Fruit fly (Drosophila melanogaster) whole organism, pupa: ENCODE results near the gene CG31099.

ENCODE experiments used
- CG10348 ChIP-seq: fragments of 200-800 bp; sonication (Bioruptor generic); IDR thresholded peaks from 2 replicates; pipeline ENCODE4 v1.3.6; 2022; ENCODE audit warnings: missing biosample characterization, missing genetic modification characterization
- CG14655 ChIP-seq: fragments of 200-800 bp; sonication (Bioruptor generic); optimal IDR thresholded peaks from 3 replicates; lab custom pipeline; 2017; ENCODE audit warnings: mild to moderate bottlenecking, missing biosample characterization, missing genetic modification reagents, missing genetic modification characterization
- CG32121 ChIP-seq: fragments of 200-800 bp; sonication (Bioruptor generic); IDR thresholded peaks from 2 replicates; pipeline ENCODE4 v1.3.6; 2022; ENCODE audit warnings: missing biosample characterization, missing genetic modification characterization
- CG4496 ChIP-seq: fragments of 200-800 bp; sonication (Bioruptor generic); IDR thresholded peaks from 3 replicates; pipeline ENCODE4 v1.3.6; 2022; ENCODE audit warnings: missing biosample characterization, missing genetic modification characterization
- CG8159 ChIP-seq: fragments of 200-800 bp; sonication (Bioruptor generic); optimal IDR thresholded peaks from 3 replicates; lab custom pipeline; 2018; ENCODE audit warnings: missing biosample characterization, mild to moderate bottlenecking, missing genetic modification characterization, moderate library complexity
- CG8301 ChIP-seq: fragments of 200-800 bp; sonication (Bioruptor generic); optimal IDR thresholded peaks from 2 replicates; lab custom pipeline; 2018; ENCODE audit warnings: missing biosample characterization, mild to moderate bottlenecking, missing genetic modification characterization
- D1 ChIP-seq: fragments of 200-800 bp; sonication (Bioruptor generic); optimal IDR thresholded peaks from 2 replicates; lab custom pipeline; 2018; ENCODE audit warnings: missing biosample characterization, mild to moderate bottlenecking, missing genetic modification characterization, moderate library complexity
- EcR ChIP-seq: fragments of 200-800 bp; sonication (Bioruptor generic); optimal IDR thresholded peaks from 3 replicates; lab custom pipeline; 2019; ENCODE audit warnings: missing biosample characterization, missing genetic modification characterization, mild to moderate bottlenecking, moderate library complexity, missing genetic modification reagents
- Pif1A ChIP-seq: fragments of 200-800 bp; sonication (Bioruptor generic); optimal IDR thresholded peaks from 3 replicates; lab custom pipeline; 2016; ENCODE audit warnings: missing biosample characterization, missing genetic modification characterization
- Pif1B ChIP-seq: fragments of 200-800 bp; sonication (Bioruptor generic); optimal IDR thresholded peaks from 3 replicates; lab custom pipeline; 2016; ENCODE audit warnings: missing biosample characterization, missing genetic modification characterization
- Snoo ChIP-seq: fragments of 200-800 bp; sonication (Bioruptor generic); optimal IDR thresholded peaks from 3 replicates; lab custom pipeline; 2017; ENCODE audit warnings: missing biosample characterization, mild to moderate bottlenecking, missing genetic modification characterization, inconsistent platforms
- gl ChIP-seq: fragments of 200-800 bp; sonication (Bioruptor generic); optimal IDR thresholded peaks from 2 replicates; lab custom pipeline; 2018; ENCODE audit warnings: missing biosample characterization, mild to moderate bottlenecking, missing genetic modification characterization

- TF ChIP-seq Snoo, result no peak
- TF ChIP-seq D1 (tag; lab: Kevin White, UChicago), result no peak
- TF ChIP-seq CG4496 (GFP tag; lab: Robert Waterston, UW), result no peak
- no peak for TF ChIP-seq Pif1A (GFP tag; lab: Kevin White, UChicago)
- no peak for TF ChIP-seq CG10348
- TF ChIP-seq Pif1B (GFP tag; lab: Kevin White, UChicago), result no peak
- TF ChIP-seq CG14655, result no peak
- no peak for TF ChIP-seq CG8301 (tag; lab: Kevin White, UChicago)
- no peak for TF ChIP-seq gl (tag; lab: Kevin White, UChicago)
- no peak for TF ChIP-seq CG32121 (GFP tag; lab: Robert Waterston, UW)
- TF ChIP-seq CG8159 (tag; lab: Kevin White, UChicago), result no peak
- no peak for TF ChIP-seq EcR
These were observed 27.5 kb downstream of the CG31099 start, which contains the start of gene CG31300 for dm6 chr3R:25283209-25283670.
